ENCODE assay signal across 5 fruit fly cellular contexts in the genomic region with DNA sequence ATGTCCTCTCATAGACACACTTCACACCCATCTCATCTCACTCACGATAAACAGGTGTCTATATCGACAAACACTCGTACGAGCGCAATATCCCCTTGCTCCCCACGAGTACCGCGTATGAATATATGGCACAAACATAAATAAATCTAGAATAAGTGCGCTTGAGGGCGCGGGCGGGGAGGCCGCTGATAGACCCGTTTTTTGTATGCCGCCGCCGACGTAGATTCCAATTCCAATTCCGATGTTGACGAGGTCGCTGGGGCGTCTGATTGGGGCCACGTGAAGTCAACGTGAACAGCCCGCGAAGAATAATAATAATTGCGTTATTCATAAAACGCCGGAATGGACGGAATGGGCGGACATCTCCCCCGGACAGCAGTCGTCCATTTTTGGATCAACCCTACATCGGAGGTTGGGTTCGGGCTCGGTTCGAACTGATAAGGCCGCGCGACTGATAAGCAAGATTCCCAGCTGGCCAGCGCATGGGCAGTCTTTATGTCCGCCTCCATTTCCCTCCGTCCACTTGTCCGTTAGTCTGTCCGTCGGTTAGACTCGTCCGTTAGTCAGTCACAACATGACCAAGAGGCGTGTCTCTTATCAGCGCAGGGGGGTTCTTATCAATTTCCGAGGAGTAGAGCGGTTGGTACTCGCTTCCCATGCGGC.
TF ChIP-seq lines count a peak whose summit lies in the region.

No protein-coding gene starts in this region.

- TF ChIP-seq CTCF in whole organism, embryonic (GFP tag; optimal IDR thresholded peaks at IDR 0.05; lab: Kevin White, UChicago): no peak

TF ChIP-seq in whole organism, adult, 20 proteins besides CTCF, POLR2A, EP300 and RAD21:
- TF ChIP-seq kay (GFP tag; lab: Kevin White, UChicago; ENCODE audit: borderline replicate concordance): peak; percentile 92
- peak; percentile 71 for TF ChIP-seq CG12768 (GFP tag; optimal IDR thresholded peaks at IDR 0.05; lab: Kevin White, UChicago)
- TF ChIP-seq cic (GFP tag; optimal IDR thresholded peaks at IDR 0.05; lab: Kevin White, UChicago): peak; percentile 97
- no peak for TF ChIP-seq CG14711 (tag; optimal IDR thresholded peaks at IDR 0.05; lab: Kevin White, UChicago)
- TF ChIP-seq toe (GFP tag; optimal IDR thresholded peaks at IDR 0.05; lab: Kevin White, UChicago): no peak
- TF ChIP-seq Mnt (GFP tag; optimal IDR thresholded peaks at IDR 0.05; lab: Kevin White, UChicago): peak; percentile 83
- TF ChIP-seq tj (GFP tag; optimal IDR thresholded peaks at IDR 0.05; lab: Kevin White, UChicago): peak; percentile 17
- peak; percentile 26 for TF ChIP-seq pad (GFP tag; optimal IDR thresholded peaks at IDR 0.05; lab: Kevin White, UChicago)
- TF ChIP-seq CG7045 (GFP tag; optimal IDR thresholded peaks at IDR 0.05; lab: Kevin White, UChicago): peak; percentile 26
- no peak for TF ChIP-seq bab1 (GFP tag; optimal IDR thresholded peaks at IDR 0.05; lab: Kevin White, UChicago)
- TF ChIP-seq ovo (GFP tag; optimal IDR thresholded peaks at IDR 0.05; lab: Kevin White, UChicago): peak; percentile 32

TF ChIP-seq in whole organism, embryonic, 481 proteins besides CTCF, POLR2A, EP300 and RAD21 (continues in another document):
- TF ChIP-seq toy (GFP tag; IDR thresholded peaks at IDR 0.05; lab: Robert Waterston, UW): no peak
- TF ChIP-seq H2.0 (GFP tag; IDR thresholded peaks at IDR 0.05; lab: Robert Waterston, UW): no peak
- no peak for TF ChIP-seq CG3281 (GFP tag; optimal IDR thresholded peaks at IDR 0.05; lab: Kevin White, UChicago)
- TF ChIP-seq BtbVII (GFP tag; optimal IDR thresholded peaks at IDR 0.05; lab: Kevin White, UChicago): peak; percentile 37
- TF ChIP-seq tio (GFP tag; optimal IDR thresholded peaks at IDR 0.05; lab: Kevin White, UChicago): no peak
- no peak for TF ChIP-seq br (optimal IDR thresholded peaks at IDR 0.05; lab: Kevin White, UChicago)
- TF ChIP-seq CG13123 (GFP tag; optimal IDR thresholded peaks at IDR 0.05; lab: Kevin White, UChicago): no peak
- no peak for TF ChIP-seq CG17186 (GFP tag; optimal IDR thresholded peaks at IDR 0.05; lab: Kevin White, UChicago)
- TF ChIP-seq seq (GFP tag; IDR thresholded peaks at IDR 0.05; lab: Robert Waterston, UW): no peak
- TF ChIP-seq Trl (optimal IDR thresholded peaks at IDR 0.05; lab: Kevin White, UChicago): no peak
- TF ChIP-seq Trl (GFP tag; optimal IDR thresholded peaks at IDR 0.05; lab: Kevin White, UChicago): no peak
- no peak for TF ChIP-seq CG4730 (GFP tag; IDR thresholded peaks at IDR 0.05; lab: Robert Waterston, UW)
- no peak for TF ChIP-seq Asciz (GFP tag; optimal IDR thresholded peaks at IDR 0.05; lab: Kevin White, UChicago)
- peak; percentile 80 for TF ChIP-seq CG2199 (GFP tag; IDR thresholded peaks at IDR 0.05; lab: Robert Waterston, UW)
- peak; percentile 80 for TF ChIP-seq sqz (GFP tag; optimal IDR thresholded peaks at IDR 0.05; lab: Kevin White, UChicago)
- TF ChIP-seq CG8924 (tag; optimal IDR thresholded peaks at IDR 0.05; lab: Kevin White, UChicago): no peak
- no peak for TF ChIP-seq fru (optimal IDR thresholded peaks at IDR 0.05; lab: Kevin White, UChicago)
- TF ChIP-seq CG18262 (tag; optimal IDR thresholded peaks at IDR 0.05; lab: Kevin White, UChicago): no peak
- TF ChIP-seq CG31224 (GFP tag; IDR thresholded peaks at IDR 0.05; lab: Robert Waterston, UW): no peak
- TF ChIP-seq CG8388 (GFP tag; optimal IDR thresholded peaks at IDR 0.05; lab: Kevin White, UChicago): no peak

TF ChIP-seq in whole organism, prepupa, 60 proteins besides CTCF, POLR2A, EP300 and RAD21:
- TF ChIP-seq eg (GFP tag; IDR thresholded peaks at IDR 0.05; lab: Robert Waterston, UW) (peak; percentile 10; the same call in 1 of the 3 replicates), CG6276 (GFP tag; optimal IDR thresholded peaks at IDR 0.05; lab: Kevin White, UChicago) (no peak), CG16779 (tag; optimal IDR thresholded peaks at IDR 0.05; lab: Kevin White, UChicago) (peak; percentile 17), achi (GFP tag; optimal IDR thresholded peaks at IDR 0.05; lab: Kevin White, UChicago) (peak; percentile 13), CG6163 (GFP tag; IDR thresholded peaks at IDR 0.05; lab: Robert Waterston, UW) (0 out of 3 replicates have a peak, but pooled peaks have one; percentile 36), CG34406 (GFP tag; optimal IDR thresholded peaks at IDR 0.05; lab: Kevin White, UChicago) (no peak), CG3032 (tag; optimal IDR thresholded peaks at IDR 0.05; lab: Kevin White, UChicago) (peak; percentile 42), fkh (GFP tag; optimal IDR thresholded peaks at IDR 0.05; lab: Kevin White, UChicago) (peak; percentile 64), CG8632 (GFP tag; optimal IDR thresholded peaks at IDR 0.05; lab: Kevin White, UChicago) (peak; percentile 11), OdsH (GFP tag; optimal IDR thresholded peaks at IDR 0.05; lab: Kevin White, UChicago) (no peak), Sox14 (GFP tag; optimal IDR thresholded peaks at IDR 0.05; lab: Kevin White, UChicago) (peak; percentile 38), Eip93F (GFP tag; optimal IDR thresholded peaks at IDR 0.05; lab: Kevin White, UChicago) (no peak), Eip78C (GFP tag; lab: Kevin White, UChicago) (peak; percentile 32), pdm3 (GFP tag; optimal IDR thresholded peaks at IDR 0.05; lab: Kevin White, UChicago) (no peak), svp (GFP tag; lab: Kevin White, UChicago) (peak; percentile 100), CG6808 (GFP tag; optimal IDR thresholded peaks at IDR 0.05; lab: Kevin White, UChicago) (peak; percentile 20), vri (GFP tag; optimal IDR thresholded peaks at IDR 0.05; lab: Kevin White, UChicago) (peak; percentile 83), esn (GFP tag; optimal IDR thresholded peaks at IDR 0.05; lab: Kevin White, UChicago) (no peak)

TF ChIP-seq in whole organism, pupa, 21 proteins besides CTCF, POLR2A, EP300 and RAD21:
- TF ChIP-seq CG9948 (tag; optimal IDR thresholded peaks at IDR 0.05; lab: Kevin White, UChicago) (no peak), CG17806 (tag; optimal IDR thresholded peaks at IDR 0.05; lab: Kevin White, UChicago) (no peak), rn (GFP tag; IDR thresholded peaks at IDR 0.05; lab: Robert Waterston, UW) (no peak), Snoo (tag; optimal IDR thresholded peaks at IDR 0.05; lab: Kevin White, UChicago) (no peak), Pif1A (GFP tag; optimal IDR thresholded peaks at IDR 0.05; lab: Kevin White, UChicago) (peak; percentile 15), CG13204 (GFP tag; optimal IDR thresholded peaks at IDR 0.05; lab: Kevin White, UChicago) (peak; percentile 30), CG4496 (GFP tag; IDR thresholded peaks at IDR 0.05; lab: Robert Waterston, UW) (peak; percentile 12; the same call in 1 of the 3 replicates), CG12605 (GFP tag; IDR thresholded peaks at IDR 0.05; lab: Robert Waterston, UW) (no peak), EcR (GFP tag; optimal IDR thresholded peaks at IDR 0.05; lab: Kevin White, UChicago) (peak; percentile 81)

TF ChIP-seq in whole organism, wandering third instar larva, 38 proteins besides CTCF, POLR2A, EP300 and RAD21 (continues in another document):
- TF ChIP-seq CG9705 (GFP tag; optimal IDR thresholded peaks at IDR 0.05; lab: Kevin White, UChicago) (no peak), pan (optimal IDR thresholded peaks at IDR 0.05; lab: Kevin White, UChicago) (no peak), Vsx2 (GFP tag; optimal IDR thresholded peaks at IDR 0.05; lab: Kevin White, UChicago; ENCODE audit: partially characterized antibody) (no peak), sage (GFP tag; optimal IDR thresholded peaks at IDR 0.05; lab: Kevin White, UChicago) (no peak), Hnf4 (GFP tag; optimal IDR thresholded peaks at IDR 0.05; lab: Kevin White, UChicago) (no peak), br (GFP tag; optimal IDR thresholded peaks at IDR 0.05; lab: Kevin White, UChicago) (peak; percentile 58), Hr78 (GFP tag; optimal IDR thresholded peaks at IDR 0.05; lab: Kevin White, UChicago) (no peak), dmrt93B (GFP tag; optimal IDR thresholded peaks at IDR 0.05; lab: Kevin White, UChicago) (no peak), brk (GFP tag; optimal IDR thresholded peaks at IDR 0.05; lab: Kevin White, UChicago) (no peak), lola (GFP tag; optimal IDR thresholded peaks at IDR 0.05; lab: Kevin White, UChicago) (no peak), ey (GFP tag; optimal IDR thresholded peaks at IDR 0.05; lab: Kevin White, UChicago) (no peak), Jra (GFP tag; optimal IDR thresholded peaks at IDR 0.05; lab: Kevin White, UChicago) (no peak), Rel (GFP tag; optimal IDR thresholded peaks at IDR 0.05; lab: Kevin White, UChicago) (no peak), Rel (tag; optimal IDR thresholded peaks at IDR 0.05; lab: Kevin White, UChicago) (peak; percentile 88), psq (GFP tag; optimal IDR thresholded peaks at IDR 0.05; lab: Kevin White, UChicago) (no peak), Sp1 (GFP tag; optimal IDR thresholded peaks at IDR 0.05; lab: Kevin White, UChicago) (peak; percentile 21), h (GFP tag; optimal IDR thresholded peaks at IDR 0.05; lab: Kevin White, UChicago) (peak; percentile 61), Hr83 (GFP tag; optimal IDR thresholded peaks at IDR 0.05; lab: Kevin White, UChicago; ENCODE audit: poor library complexity, severe bottlenecking) (peak; percentile 56), fru (GFP tag; optimal IDR thresholded peaks at IDR 0.05; lab: Kevin White, UChicago) (no peak), dsf (GFP tag; optimal IDR thresholded peaks at IDR 0.05; lab: Kevin White, UChicago; ENCODE audit: borderline replicate concordance) (no peak), N (GFP tag; optimal IDR thresholded peaks at IDR 0.05; lab: Kevin White, UChicago) (no peak), foxo (GFP tag; optimal IDR thresholded peaks at IDR 0.05; lab: Kevin White, UChicago) (peak in 1 of 2 experiments; percentile 11), CrebA (GFP tag; optimal IDR thresholded peaks at IDR 0.05; lab: Kevin White, UChicago; ENCODE audit: borderline replicate concordance) (peak; percentile 34), GATAd (GFP tag; optimal IDR thresholded peaks at IDR 0.05; lab: Kevin White, UChicago) (no peak), usp (GFP tag; optimal IDR thresholded peaks at IDR 0.05; lab: Kevin White, UChicago) (no peak), Dfd (GFP tag; optimal IDR thresholded peaks at IDR 0.05; lab: Kevin White, UChicago) (no peak), HLH106 (tag; optimal IDR thresholded peaks at IDR 0.05; lab: Kevin White, UChicago) (no peak), OdsH (GFP tag; optimal IDR thresholded peaks at IDR 0.05; lab: Kevin White, UChicago) (no peak), jim (GFP tag; optimal IDR thresholded peaks at IDR 0.05; lab: Kevin White, UChicago) (no peak), sv (GFP tag; optimal IDR thresholded peaks at IDR 0.05; lab: Kevin White, UChicago) (no peak), rgr (GFP tag; optimal IDR thresholded peaks at IDR 0.05; lab: Kevin White, UChicago) (peak; percentile 1), Dif (GFP tag; optimal IDR thresholded peaks at IDR 0.05; lab: Kevin White, UChicago; ENCODE audit: partially characterized antibody) (peak; percentile 37), CG32264 (GFP tag; optimal IDR thresholded peaks at IDR 0.05; lab: Kevin White, UChicago) (no peak), Abd-B (GFP tag; optimal IDR thresholded peaks at IDR 0.05; lab: Kevin White, UChicago) (no peak)
